Worm (Caenorhabditis elegans) whole organism, young adult: Measurements from ENCODE around the gene Y44A6B.3.
"Not testable (repeated sequence)": the region's sequence is repeated elsewhere in the genome, so short reads cannot be mapped to it uniquely, and the experiment has no call there.

Experiments
- Y79H2A.3 ChIP-seq: fragments of 200-800 bp; sonication (Bioruptor generic); conservative IDR thresholded peaks from 2 replicates; pipeline ENCODE4 v1.3.6; 2022; ENCODE audit warnings: missing genetic modification reagents, missing genetic modification characterization, missing compliant biosample characterization
- ZK185.1 ChIP-seq: sonication (generic microtip); optimal IDR thresholded peaks from 2 replicates; lab custom pipeline; 2016; ENCODE audit warnings: mild to moderate bottlenecking, missing genetic modification characterization, missing compliant biosample characterization; ENCODE audit not compliant: poor library complexity, severe bottlenecking
- ceh-100 ChIP-seq: fragments of 200-800 bp; sonication (Bioruptor generic); IDR thresholded peaks from 2 replicates; pipeline ENCODE4 v1.3.6; 2022; ENCODE audit warnings: missing genetic modification reagents, missing genetic modification characterization, missing compliant biosample characterization
- him-1 ChIP-seq: sonication (generic microtip); optimal IDR thresholded peaks from 2 replicates; lab custom pipeline; 2016; ENCODE audit warnings: missing genotype, missing genetic modification reagents, missing genetic modification characterization, missing compliant biosample characterization
- let-526 ChIP-seq: fragments of 200-800 bp; sonication (Bioruptor generic); IDR thresholded peaks from 2 replicates; pipeline ENCODE4 v1.3.6; 2022; ENCODE audit warnings: missing genetic modification reagents, missing genetic modification characterization, missing compliant biosample characterization
- lin-35 ChIP-seq, 3 experiments: fragments of 150-350 bp in 2 of 3; sonication (generic microtip) in 1 of 3; optimal IDR thresholded peaks; 2 replicates each; lab custom pipeline; 2014 to 2018; ENCODE audit warnings: missing biosample characterization in 3 of 3, missing genetic modification characterization in 3 of 3, missing genetic modification reagents in 3 of 3
- zfh-2 ChIP-seq: fragments of 200-800 bp; sonication (Bioruptor generic); conservative IDR thresholded peaks from 2 replicates; pipeline ENCODE4 v1.3.6; 2022; ENCODE audit warnings: missing genetic modification reagents, missing genetic modification characterization, missing compliant biosample characterization
- ztf-18 ChIP-seq: sonication (generic microtip); optimal IDR thresholded peaks from 2 replicates; lab custom pipeline; 2016; ENCODE audit warnings: missing genotype, mild to moderate bottlenecking, missing genetic modification characterization, missing compliant biosample characterization
- ztf-22 ChIP-seq: fragments of 200-800 bp; sonication (Bioruptor generic); optimal IDR thresholded peaks from 2 replicates; lab custom pipeline; 2018; ENCODE audit warnings: mild to moderate bottlenecking, missing genetic modification characterization, moderate library complexity, missing compliant biosample characterization
- ztf-25 ChIP-seq: fragments of 200-800 bp; sonication (Bioruptor generic); IDR thresholded peaks from 2 replicates; pipeline ENCODE4 v1.3.6; 2022; ENCODE audit warnings: missing genetic modification reagents, missing genetic modification characterization, missing compliant biosample characterization
- ztf-26 ChIP-seq: sonication (generic microtip); optimal IDR thresholded peaks from 2 replicates; lab custom pipeline; 2017; ENCODE audit warnings: missing genetic modification characterization, missing compliant biosample characterization

- TF ChIP-seq ztf-18; ceh-100; ztf-22; ztf-26; let-526; ztf-25; lin-35 (GFP tag; optimal IDR thresholded peaks at IDR 0.05; lab: Kevin White, UChicago); ZK185.1 (tag; lab: Kevin White, UChicago); Y79H2A.3 (GFP tag; lab: Robert Waterston, UW); him-1 (tag; lab: Kevin White, UChicago): not testable (repeated sequence)
- peak; percentile 26; the same call in 1 of the 2 replicates for TF ChIP-seq zfh-2 (GFP tag; lab: Robert Waterston, UW)
Observed at ce11 chrV:20605812-20606211, 32.4 kb downstream of the Y44A6B.3 start.
